Worm (Caenorhabditis elegans) whole organism, late embryonic: ENCODE measurements around the gene vha-12.
A peak's percentile ranks its signal among the peaks of the same experiment; 100 is the strongest.

Source experiments
- F13H6.1 ChIP-seq: sonication (generic microtip); optimal IDR thresholded peaks from 2 replicates; lab custom pipeline; 2016; ENCODE audit warnings: missing genetic modification characterization, missing compliant biosample characterization
- ceh-14 ChIP-seq: sonication (generic microtip); optimal IDR thresholded peaks from 2 replicates; lab custom pipeline; 2016; ENCODE audit warnings: missing genotype, missing genetic modification characterization, missing compliant biosample characterization
- ceh-19 ChIP-seq: fragments of 200-800 bp; sonication (Bioruptor generic); optimal IDR thresholded peaks from 2 replicates; lab custom pipeline; 2018; ENCODE audit warnings: mild to moderate bottlenecking, missing genetic modification characterization, missing compliant biosample characterization
- ceh-2 ChIP-seq: sonication (generic microtip); optimal IDR thresholded peaks from 2 replicates; lab custom pipeline; 2016; ENCODE audit warnings: missing genotype, missing genetic modification characterization, missing compliant biosample characterization
- ceh-22 ChIP-seq: sonication (generic microtip); optimal IDR thresholded peaks from 2 replicates; lab custom pipeline; 2017; ENCODE audit warnings: missing biosample characterization, missing genetic modification characterization
- ceh-24 ChIP-seq: sonication (generic microtip); optimal IDR thresholded peaks from 2 replicates; lab custom pipeline; 2016; ENCODE audit warnings: mild to moderate bottlenecking, missing genetic modification characterization, missing compliant biosample characterization
- ceh-31 ChIP-seq: sonication (generic microtip); optimal IDR thresholded peaks from 2 replicates; lab custom pipeline; 2016; ENCODE audit warnings: missing genetic modification characterization, missing compliant biosample characterization
- ceh-34 ChIP-seq: sonication (generic microtip); optimal IDR thresholded peaks from 2 replicates; lab custom pipeline; 2016; ENCODE audit warnings: mild to moderate bottlenecking, missing genetic modification characterization, missing compliant biosample characterization
- ceh-48 ChIP-seq: sonication (generic microtip); optimal IDR thresholded peaks from 2 replicates; lab custom pipeline; 2016; ENCODE audit warnings: missing genetic modification characterization, inconsistent platforms, missing compliant biosample characterization
- ceh-6 ChIP-seq: fragments of 200-800 bp; sonication (Bioruptor generic); optimal IDR thresholded peaks from 2 replicates; lab custom pipeline; 2018; ENCODE audit warnings: mild to moderate bottlenecking, missing genetic modification characterization, missing compliant biosample characterization
- che-1 ChIP-seq: sonication (generic microtip); optimal IDR thresholded peaks from 2 replicates; lab custom pipeline; 2016; ENCODE audit warnings: mild to moderate bottlenecking, missing genetic modification characterization, missing compliant biosample characterization
- dmd-4 ChIP-seq: sonication (generic microtip); optimal IDR thresholded peaks from 2 replicates; lab custom pipeline; 2016; ENCODE audit warnings: borderline replicate concordance, missing genetic modification characterization, missing compliant biosample characterization
- dve-1 ChIP-seq: sonication (generic microtip); optimal IDR thresholded peaks from 2 replicates; lab custom pipeline; 2017; ENCODE audit warnings: antibody characterized with exemption, mild to moderate bottlenecking, missing genetic modification characterization, missing compliant biosample characterization
- elt-2 ChIP-seq: sonication (generic microtip); optimal IDR thresholded peaks from 2 replicates; lab custom pipeline; 2016; ENCODE audit warnings: missing genetic modification reagents, missing genetic modification characterization, missing compliant biosample characterization
- fkh-10 ChIP-seq: fragments of 150-350 bp; optimal IDR thresholded peaks from 2 replicates; lab custom pipeline; 2014; ENCODE audit warnings: missing biosample characterization, missing genetic modification reagents, missing genetic modification characterization
- hlh-13 ChIP-seq: fragments of 200-800 bp; sonication (Bioruptor generic); optimal IDR thresholded peaks from 2 replicates; lab custom pipeline; 2018; ENCODE audit warnings: mild to moderate bottlenecking, missing genetic modification characterization, missing compliant biosample characterization
- hlh-15 ChIP-seq: sonication (generic microtip); optimal IDR thresholded peaks from 2 replicates; lab custom pipeline; 2016; ENCODE audit warnings: missing genetic modification characterization, missing compliant biosample characterization
- hlh-30 ChIP-seq: sonication (generic microtip); optimal IDR thresholded peaks from 2 replicates; lab custom pipeline; 2017; ENCODE audit warnings: antibody characterized with exemption, missing genetic modification characterization, missing compliant biosample characterization; ENCODE audit not compliant: insufficient read depth
- hlh-6 ChIP-seq: sonication (generic microtip); optimal IDR thresholded peaks from 2 replicates; lab custom pipeline; 2016; ENCODE audit warnings: missing genotype, missing genetic modification characterization, missing compliant biosample characterization
- lim-6 ChIP-seq: sonication (generic microtip); optimal IDR thresholded peaks from 2 replicates; lab custom pipeline; 2016; ENCODE audit warnings: missing genetic modification characterization, missing compliant biosample characterization
- madf-2 ChIP-seq: sonication (generic microtip); optimal IDR thresholded peaks from 2 replicates; lab custom pipeline; 2017; ENCODE audit warnings: missing genetic modification characterization, missing compliant biosample characterization
- mec-3 ChIP-seq: sonication (generic microtip); optimal IDR thresholded peaks from 2 replicates; lab custom pipeline; 2016; ENCODE audit warnings: borderline replicate concordance, missing genetic modification characterization, missing compliant biosample characterization
- nhr-11 ChIP-seq: fragments of 150-350 bp; optimal IDR thresholded peaks from 2 replicates; lab custom pipeline; 2014; ENCODE audit warnings: missing biosample characterization, missing genetic modification characterization
- pat-9 ChIP-seq: fragments of 200-800 bp; sonication (Bioruptor generic); optimal IDR thresholded peaks from 2 replicates; lab custom pipeline; 2018; ENCODE audit warnings: mild to moderate bottlenecking, missing genetic modification characterization, moderate library complexity, missing compliant biosample characterization
- pros-1 ChIP-seq: fragments of 150-350 bp; optimal IDR thresholded peaks from 2 replicates; lab custom pipeline; 2014; ENCODE audit warnings: missing biosample characterization, missing genetic modification reagents, missing genetic modification characterization
- sdc-2 ChIP-seq: sonication (generic microtip); optimal IDR thresholded peaks from 2 replicates; lab custom pipeline; 2016; ENCODE audit warnings: missing genotype, missing genetic modification characterization, missing compliant biosample characterization
- sox-2 ChIP-seq: fragments of 200-800 bp; sonication (Bioruptor generic); IDR thresholded peaks from 2 replicates; pipeline ENCODE4 v1.3.6; 2022; ENCODE audit warnings: missing genetic modification reagents, missing genetic modification characterization, missing compliant biosample characterization
- tbx-7 ChIP-seq: sonication (generic microtip); optimal IDR thresholded peaks from 2 replicates; lab custom pipeline; 2016; ENCODE audit warnings: missing genotype, missing genetic modification characterization, missing compliant biosample characterization
- ttx-3 ChIP-seq: sonication (generic microtip); optimal IDR thresholded peaks from 2 replicates; lab custom pipeline; 2016; ENCODE audit warnings: missing genetic modification reagents, missing genetic modification characterization, missing compliant biosample characterization
- unc-42 ChIP-seq: sonication (generic microtip); optimal IDR thresholded peaks from 2 replicates; lab custom pipeline; 2016; ENCODE audit warnings: missing genotype, missing genetic modification characterization, missing compliant biosample characterization
- unc-86 ChIP-seq: sonication (generic microtip); optimal IDR thresholded peaks from 2 replicates; lab custom pipeline; 2016; ENCODE audit warnings: missing genetic modification characterization, missing compliant biosample characterization
- zip-5 ChIP-seq: sonication (generic microtip); optimal IDR thresholded peaks from 2 replicates; lab custom pipeline; 2016; ENCODE audit warnings: missing genetic modification characterization, missing compliant biosample characterization
- ztf-16 ChIP-seq: sonication (generic microtip); optimal IDR thresholded peaks from 2 replicates; lab custom pipeline; 2017; ENCODE audit warnings: missing genetic modification characterization, missing compliant biosample characterization

vha-12 gene

DNA sequence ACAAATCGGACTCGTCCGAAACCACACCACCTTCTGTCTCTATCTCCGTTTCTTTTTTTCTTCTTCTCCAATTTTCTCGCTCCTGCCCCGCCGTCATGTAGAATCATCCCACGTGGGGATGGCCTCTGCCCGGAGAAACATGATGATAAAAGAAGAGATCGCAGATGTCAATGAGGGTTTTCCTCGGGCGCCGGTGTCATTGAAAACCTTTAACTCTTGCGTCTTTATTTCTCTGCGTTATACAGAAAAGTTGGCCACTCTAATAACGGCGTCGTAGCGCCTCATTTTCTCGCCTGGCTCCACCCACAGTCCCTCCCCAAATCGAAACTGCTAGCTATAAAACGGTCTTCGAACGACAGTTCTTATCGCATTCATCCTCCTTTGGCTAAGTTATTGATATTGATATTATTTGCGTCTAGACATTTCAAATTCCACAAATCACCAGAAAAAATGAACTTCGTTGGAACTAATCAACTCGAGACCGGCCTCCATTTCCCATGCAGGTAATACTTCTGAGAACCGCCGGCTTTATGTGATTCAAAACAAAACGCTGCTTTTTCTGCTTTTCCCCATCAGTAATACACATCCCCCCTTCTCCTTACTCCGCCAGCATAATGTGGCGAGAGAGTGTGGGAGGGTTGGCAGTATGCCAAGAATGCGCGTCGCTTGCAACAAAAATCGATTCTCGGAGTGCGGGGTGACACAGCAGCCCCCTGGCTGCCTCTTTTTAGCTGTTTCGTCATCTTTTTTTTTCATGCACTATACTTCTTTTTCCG is 45.7 kb upstream of the vha-12 start (continued):
- TF ChIP-seq unc-42: peak; percentile 38
- no peak for TF ChIP-seq ttx-3 (tag; lab: Kevin White, UChicago)
- TF ChIP-seq F13H6.1 (tag; lab: Kevin White, UChicago): peak; percentile 30
- TF ChIP-seq pat-9 (tag; lab: Kevin White, UChicago): no peak
- TF ChIP-seq hlh-13 (GFP tag; lab: Kevin White, UChicago): no peak
- TF ChIP-seq ztf-16 (tag; lab: Kevin White, UChicago): no peak
- TF ChIP-seq ceh-34 (tag; lab: Kevin White, UChicago): no peak
- no peak for TF ChIP-seq ceh-22
- TF ChIP-seq ceh-48: peak; percentile 96
- no peak for TF ChIP-seq tbx-7
- no peak for TF ChIP-seq lim-6 (tag; lab: Kevin White, UChicago)
- TF ChIP-seq nhr-11 (tag; lab: Kevin White, UChicago): no peak
- no peak for TF ChIP-seq dmd-4 (tag; lab: Kevin White, UChicago)
- TF ChIP-seq ceh-2 (tag; lab: Kevin White, UChicago): no peak
- peak; percentile 43 for TF ChIP-seq ceh-31 (tag; lab: Kevin White, UChicago)
- TF ChIP-seq hlh-30 (tag; lab: Kevin White, UChicago): no peak

DNA sequence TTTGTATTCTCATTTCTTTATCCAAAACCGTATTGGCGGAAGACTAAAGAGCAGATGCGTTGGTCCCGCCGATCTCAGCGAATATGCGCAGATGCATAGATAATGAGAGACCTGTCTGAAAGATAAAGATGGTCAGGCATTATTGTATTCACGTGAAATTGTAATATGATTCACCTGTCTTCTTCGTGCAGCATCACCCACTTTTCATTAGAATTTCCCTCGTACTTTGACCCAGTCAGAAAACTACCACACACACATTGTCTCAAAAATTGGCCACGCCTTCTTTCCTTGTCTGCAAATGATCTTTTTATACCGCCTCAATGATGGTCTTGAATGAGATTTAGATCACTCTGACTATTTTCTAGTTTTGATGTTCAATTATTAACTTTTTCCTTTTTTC is 44.8 kb upstream of the vha-12 start:
- no peak for TF ChIP-seq sdc-2 (tag; lab: Kevin White, UChicago)

DNA sequence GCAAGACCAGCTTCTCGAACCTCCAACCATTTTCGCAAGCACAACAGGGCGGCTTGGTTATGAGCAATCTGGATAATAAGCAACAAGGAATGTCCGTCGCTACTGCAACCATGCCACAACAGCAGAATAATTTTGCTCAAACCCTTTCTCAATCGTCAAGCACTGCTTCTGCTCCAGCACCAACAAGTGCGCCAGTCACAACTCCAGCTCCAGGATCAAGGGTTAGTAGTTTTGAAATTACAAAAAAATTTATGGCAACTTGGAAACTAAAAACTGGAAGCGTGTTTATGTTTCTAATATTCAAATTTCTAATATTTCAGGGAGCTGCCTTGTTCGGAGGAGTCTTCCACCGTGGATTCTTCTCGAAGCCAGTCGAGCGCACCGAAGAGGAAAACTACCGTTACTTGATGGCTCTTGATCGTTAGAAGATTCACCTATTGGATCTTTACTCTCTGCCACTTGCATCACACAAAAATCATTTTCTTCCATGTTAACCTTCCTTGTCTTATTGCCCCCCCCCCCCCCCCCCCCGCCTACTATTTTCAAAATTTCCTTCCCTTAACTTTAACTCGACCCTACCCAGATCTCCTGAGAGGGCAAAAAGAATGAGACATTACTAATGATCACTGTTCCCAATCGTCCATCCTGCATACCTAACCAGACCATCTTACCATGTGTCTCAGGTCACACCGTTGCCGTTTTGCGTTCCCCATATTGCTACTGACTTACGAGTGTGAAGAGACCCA is 43.9 kb upstream of the vha-12 start:
- TF ChIP-seq hlh-15 (no peak), madf-2 (tag; lab: Kevin White, UChicago) (no peak), unc-86 (no peak), dve-1 (tag; lab: Kevin White, UChicago) (no peak), F13H6.1 (tag; lab: Kevin White, UChicago) (no peak), fkh-10 (GFP tag; lab: Kevin White, UChicago) (no peak), pros-1 (tag; lab: Kevin White, UChicago) (no peak), che-1 (tag; lab: Kevin White, UChicago) (no peak), elt-2 (no peak), ceh-24 (no peak)

DNA sequence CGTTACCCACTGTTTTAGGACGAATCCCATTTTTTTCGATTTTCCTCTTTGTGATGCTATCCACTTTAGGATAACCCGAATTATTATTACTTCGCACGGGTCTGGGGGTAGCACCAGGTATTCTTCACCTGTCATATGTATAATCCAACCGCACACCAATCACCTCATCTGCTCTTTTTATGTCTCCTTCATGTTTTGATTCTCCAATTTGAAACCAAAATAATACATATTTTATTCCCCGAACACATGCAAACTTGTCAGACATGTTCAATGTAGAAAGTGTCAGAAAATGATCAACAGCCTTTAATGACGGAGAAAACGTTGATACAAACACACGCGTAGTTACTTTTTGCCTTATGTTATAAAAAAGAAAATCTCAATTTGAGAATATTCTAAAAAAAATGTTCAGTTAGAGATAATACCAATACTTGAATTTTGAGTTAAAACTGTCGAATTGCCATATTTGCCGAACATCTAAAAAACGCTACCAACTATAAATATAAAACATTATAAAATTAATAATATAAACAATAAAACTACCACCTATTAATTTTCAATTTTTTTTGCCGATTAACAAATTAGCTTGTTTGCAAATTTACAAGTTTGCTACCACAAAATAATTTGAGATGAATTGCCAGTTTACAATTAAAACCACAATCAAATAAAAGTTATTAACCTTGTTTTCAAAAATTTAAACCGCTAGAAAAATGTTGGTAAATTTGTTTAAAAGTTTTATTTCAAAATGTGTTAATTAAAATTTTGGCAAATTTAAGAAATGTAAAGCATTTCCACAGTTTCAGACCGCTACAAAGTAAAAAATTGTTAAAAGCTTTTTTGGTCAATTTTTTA is 43.1 kb upstream of the vha-12 start:
- TF ChIP-seq hlh-6 (no peak), unc-86 (no peak), ceh-14 (no peak), zip-5 (tag; lab: Kevin White, UChicago) (no peak), dmd-4 (tag; lab: Kevin White, UChicago) (no peak), nhr-11 (tag; lab: Kevin White, UChicago) (no peak), fkh-10 (GFP tag; lab: Kevin White, UChicago) (no peak), madf-2 (tag; lab: Kevin White, UChicago) (no peak)

DNA sequence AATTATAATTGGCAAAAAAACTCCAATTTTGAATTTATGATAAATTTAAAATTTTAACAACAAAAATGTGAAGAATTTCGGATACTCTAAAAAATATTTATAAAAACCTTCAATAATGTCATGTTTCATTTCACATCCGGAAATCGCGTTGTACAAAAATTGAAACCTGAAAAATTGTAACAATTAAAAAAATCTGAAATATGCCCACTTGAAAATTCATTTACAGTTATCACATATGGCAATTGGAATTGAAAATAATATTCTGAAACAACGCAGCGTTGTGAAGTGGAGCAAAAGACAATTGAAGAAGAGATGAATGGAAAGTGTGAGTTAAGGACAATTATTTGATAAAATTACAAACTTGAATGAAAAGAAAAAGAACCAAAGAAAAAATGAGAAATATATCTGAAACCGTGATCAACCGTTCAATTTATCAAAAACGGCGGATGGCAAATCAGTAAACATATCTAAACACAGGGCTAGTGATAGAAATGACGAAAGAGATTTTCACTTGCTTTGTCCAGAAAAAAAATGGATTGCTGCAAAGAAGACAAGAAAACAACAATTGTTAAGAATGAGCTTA is 42.4 kb upstream of the vha-12 start:
- TF ChIP-seq sox-2: no peak
- no peak for TF ChIP-seq ceh-19 (GFP tag; lab: Kevin White, UChicago)
- no peak for TF ChIP-seq hlh-6
- no peak for TF ChIP-seq dmd-4 (tag; lab: Kevin White, UChicago)
- TF ChIP-seq hlh-15: no peak
- no peak for TF ChIP-seq ceh-6 (GFP tag; lab: Kevin White, UChicago)
- no peak for TF ChIP-seq mec-3 (tag; lab: Kevin White, UChicago)
- no peak for TF ChIP-seq pros-1 (tag; lab: Kevin White, UChicago)
